Fruit fly (Drosophila melanogaster) whole organism, embryonic: ENCODE measurements around the gene slow.

Source experiments
- CG10959 ChIP-seq: fragments of 200-800 bp; sonication (Bioruptor generic); IDR thresholded peaks from 2 replicates; pipeline ENCODE4 v1.3.6; 2022; ENCODE audit warnings: missing biosample characterization, missing genetic modification characterization
- CG11456 ChIP-seq: fragments of 200-800 bp; sonication (Bioruptor generic); IDR thresholded peaks from 3 replicates; pipeline ENCODE4 v1.3.6; 2022; ENCODE audit warnings: missing biosample characterization, missing genetic modification characterization
- CG13894 ChIP-seq: fragments of 200-800 bp; sonication (Bioruptor generic); optimal IDR thresholded peaks from 3 replicates; lab custom pipeline; 2018; ENCODE audit warnings: missing biosample characterization, mild to moderate bottlenecking, missing genetic modification characterization, moderate library complexity
- CG14710 ChIP-seq: fragments of 200-800 bp; sonication (Bioruptor generic); optimal IDR thresholded peaks from 3 replicates; lab custom pipeline; 2019; ENCODE audit warnings: missing biosample characterization, mild to moderate bottlenecking, missing genetic modification characterization, moderate library complexity
- CG15011 ChIP-seq: fragments of 200-800 bp; sonication (Bioruptor generic); optimal IDR thresholded peaks from 3 replicates; lab custom pipeline; 2018; ENCODE audit warnings: missing biosample characterization, mild to moderate bottlenecking, missing genetic modification characterization
- CG15269 ChIP-seq: fragments of 200-800 bp; sonication (Bioruptor generic); optimal IDR thresholded peaks from 2 replicates; lab custom pipeline; 2018; ENCODE audit warnings: missing biosample characterization, mild to moderate bottlenecking, missing genetic modification characterization, moderate library complexity
- CG18619 ChIP-seq: fragments of 200-800 bp; sonication (Bioruptor generic); optimal IDR thresholded peaks from 3 replicates; lab custom pipeline; 2017; ENCODE audit warnings: missing biosample characterization, mild to moderate bottlenecking, missing genetic modification characterization
- CG2129 ChIP-seq: fragments of 200-800 bp; sonication (Bioruptor generic); IDR thresholded peaks from 2 replicates; pipeline ENCODE4 v1.3.6; 2022; ENCODE audit warnings: missing biosample characterization, missing genetic modification characterization; ENCODE audit not compliant: partially characterized antibody
- CG34224 ChIP-seq: fragments of 200-800 bp; sonication (Bioruptor generic); IDR thresholded peaks from 3 replicates; pipeline ENCODE4 v1.3.6; 2022; ENCODE audit warnings: missing biosample characterization, missing genetic modification characterization; ENCODE audit not compliant: partially characterized antibody
- CG34422 ChIP-seq: fragments of 200-800 bp; sonication (Bioruptor generic); IDR thresholded peaks from 3 replicates; pipeline ENCODE4 v1.3.6; 2022; ENCODE audit warnings: missing biosample characterization, missing genetic modification characterization
- CG6254 ChIP-seq: fragments of 200-800 bp; sonication (Bioruptor generic); optimal IDR thresholded peaks from 3 replicates; lab custom pipeline; 2017; ENCODE audit warnings: mild to moderate bottlenecking, missing biosample characterization, missing genetic modification reagents, missing genetic modification characterization
- CG8089 ChIP-seq: fragments of 200-800 bp; sonication (Bioruptor generic); optimal IDR thresholded peaks from 3 replicates; lab custom pipeline; 2016; ENCODE audit warnings: missing biosample characterization, missing genetic modification characterization
- CG8478 ChIP-seq: fragments of >200 bp; optimal IDR thresholded peaks from 2 replicates; lab custom pipeline; 2018
- Deaf1 ChIP-seq: fragments of 200-800 bp; optimal IDR thresholded peaks from 3 replicates; lab custom pipeline; 2019; ENCODE audit warnings: missing biosample characterization, mild to moderate bottlenecking, missing genetic modification characterization, moderate library complexity
- Fer3 ChIP-seq: fragments of 200-800 bp; sonication (Bioruptor generic); optimal IDR thresholded peaks from 2 replicates; lab custom pipeline; 2018; ENCODE audit warnings: missing biosample characterization, mild to moderate bottlenecking, missing genetic modification characterization, moderate library complexity
- Gug ChIP-seq: fragments of 200-800 bp; sonication (Bioruptor generic); IDR thresholded peaks from 4 replicates; pipeline ENCODE4 v1.3.6; 2022; ENCODE audit warnings: missing biosample characterization, missing genetic modification characterization
- NC2β ChIP-seq: fragments of 200-800 bp; sonication (Bioruptor generic); optimal IDR thresholded peaks from 2 replicates; lab custom pipeline; 2016; ENCODE audit warnings: missing biosample characterization, missing genetic modification characterization
- NFAT ChIP-seq: fragments of 200-800 bp; sonication (Bioruptor generic); IDR thresholded peaks from 2 replicates; pipeline ENCODE4 v1.3.6; 2022; ENCODE audit warnings: missing biosample characterization, missing genetic modification characterization
- Nf-YC ChIP-seq: fragments of 200-800 bp; optimal IDR thresholded peaks from 3 replicates; lab custom pipeline; 2019; ENCODE audit warnings: missing biosample characterization, mild to moderate bottlenecking, missing genetic modification characterization, moderate library complexity
- Oli ChIP-seq: fragments of 200-800 bp; sonication (Bioruptor generic); optimal IDR thresholded peaks from 2 replicates; lab custom pipeline; 2018; ENCODE audit warnings: missing biosample characterization, mild to moderate bottlenecking, missing genetic modification characterization, moderate library complexity
- Pdp1 ChIP-seq, 2 experiments: fragments of 200-800 bp; sonication (Bioruptor generic); optimal IDR thresholded peaks; 3 replicates each; lab custom pipeline; 2016; ENCODE audit warnings: missing biosample characterization in 2 of 2, missing genetic modification characterization in 2 of 2, mild to moderate bottlenecking in 1 of 2, moderate library complexity in 1 of 2
- Rfx ChIP-seq: fragments of 200-800 bp; sonication (Bioruptor generic); IDR thresholded peaks from 2 replicates; pipeline ENCODE4 v1.3.6; 2022; ENCODE audit warnings: missing biosample characterization, missing genetic modification characterization
- Side ChIP-seq: fragments of 200-800 bp; sonication (Bioruptor generic); optimal IDR thresholded peaks from 2 replicates; lab custom pipeline; 2016; ENCODE audit warnings: missing biosample characterization, missing genetic modification characterization
- abd-A ChIP-seq: fragments of 200-800 bp; sonication (Bioruptor generic); optimal IDR thresholded peaks from 3 replicates; lab custom pipeline; 2019; ENCODE audit warnings: missing biosample characterization, mild to moderate bottlenecking, missing genetic modification characterization, moderate library complexity
- ap ChIP-seq: fragments of 200-800 bp; sonication (Bioruptor generic); IDR thresholded peaks from 2 replicates; pipeline ENCODE4 v1.3.6; 2022; ENCODE audit warnings: missing biosample characterization, missing genetic modification characterization
- btn ChIP-seq: fragments of 200-800 bp; sonication (Bioruptor generic); optimal IDR thresholded peaks from 2 replicates; lab custom pipeline; 2016; ENCODE audit warnings: missing biosample characterization, missing genetic modification characterization
- cad ChIP-seq: fragments of >200 bp; optimal IDR thresholded peaks from 2 replicates; lab custom pipeline; 2017; ENCODE audit warnings: missing biosample characterization, missing genetic modification characterization
- chm ChIP-seq: fragments of 200-800 bp; sonication (Bioruptor generic); IDR thresholded peaks from 2 replicates; pipeline ENCODE4 v1.3.6; 2022; ENCODE audit warnings: missing biosample characterization, missing genetic modification characterization
- ci ChIP-seq: fragments of 200-800 bp; sonication (Bioruptor generic); IDR thresholded peaks from 3 replicates; pipeline ENCODE4 v1.3.6; 2022; ENCODE audit warnings: missing biosample characterization, missing genetic modification characterization
- corto ChIP-seq: fragments of 200-800 bp; sonication (Bioruptor generic); optimal IDR thresholded peaks from 2 replicates; lab custom pipeline; 2016; ENCODE audit warnings: missing biosample characterization, mild to moderate bottlenecking, missing genetic modification characterization, moderate library complexity
- crp ChIP-seq, 2 experiments: fragments of 200-800 bp; sonication (Bioruptor generic); optimal IDR thresholded peaks; 2 replicates in 1 of 2; 3 replicates in 1 of 2; lab custom pipeline; 2017; ENCODE audit warnings: missing biosample characterization in 2 of 2, missing genetic modification characterization in 2 of 2, mild to moderate bottlenecking in 1 of 2, moderate library complexity in 1 of 2
- fru ChIP-seq: fragments of >200 bp; optimal IDR thresholded peaks from 2 replicates; lab custom pipeline; 2017
- hbn ChIP-seq: fragments of 200-800 bp; sonication (Bioruptor generic); IDR thresholded peaks from 2 replicates; pipeline ENCODE4 v1.3.6; 2022; ENCODE audit warnings: missing biosample characterization, missing genetic modification characterization; ENCODE audit not compliant: partially characterized antibody
- kah ChIP-seq: fragments of 200-800 bp; sonication (Bioruptor generic); optimal IDR thresholded peaks from 2 replicates; lab custom pipeline; 2018; ENCODE audit warnings: missing biosample characterization, mild to moderate bottlenecking, missing genetic modification characterization
- lmd ChIP-seq: fragments of 200-800 bp; sonication (Bioruptor generic); IDR thresholded peaks from 2 replicates; pipeline ENCODE4 v1.3.6; 2022; ENCODE audit warnings: missing biosample characterization, missing genetic modification characterization
- mirr ChIP-seq: fragments of 200-800 bp; sonication (Bioruptor generic); optimal IDR thresholded peaks from 3 replicates; lab custom pipeline; 2018; ENCODE audit warnings: missing biosample characterization, mild to moderate bottlenecking, missing genetic modification characterization
- onecut ChIP-seq: fragments of 200-800 bp; sonication (Bioruptor generic); IDR thresholded peaks from 2 replicates; pipeline ENCODE4 v1.3.6; 2022; ENCODE audit warnings: missing biosample characterization, missing genetic modification characterization
- peb ChIP-seq: fragments of 200-800 bp; sonication (Bioruptor generic); IDR thresholded peaks from 2 replicates; pipeline ENCODE4 v1.3.6; 2022; ENCODE audit warnings: missing biosample characterization, missing genetic modification characterization
- phol ChIP-seq: fragments of 200-800 bp; sonication (Bioruptor generic); optimal IDR thresholded peaks from 3 replicates; lab custom pipeline; 2018; ENCODE audit warnings: missing biosample characterization, mild to moderate bottlenecking, missing genetic modification characterization, moderate library complexity
- pros ChIP-seq: fragments of 200-800 bp; sonication (Bioruptor generic); optimal IDR thresholded peaks from 3 replicates; lab custom pipeline; 2019; ENCODE audit warnings: missing biosample characterization, mild to moderate bottlenecking, missing genetic modification characterization, moderate library complexity
- psq ChIP-seq: fragments of 200-800 bp; sonication (Bioruptor generic); optimal IDR thresholded peaks from 2 replicates; lab custom pipeline; 2017; ENCODE audit warnings: missing biosample characterization, missing genetic modification characterization
- pum ChIP-seq: fragments of 200-800 bp; sonication (Bioruptor generic); optimal IDR thresholded peaks from 2 replicates; lab custom pipeline; 2016; ENCODE audit warnings: missing biosample characterization, missing genetic modification characterization
- tll ChIP-seq, 2 experiments: fragments of 200-800 bp in 1 of 2; fragments of >200 bp in 1 of 2; sonication (Bioruptor generic) in 1 of 2; optimal IDR thresholded peaks; 2 replicates each; lab custom pipeline; 2017 to 2019; ENCODE audit warnings: missing biosample characterization in 2 of 2, missing genetic modification characterization in 2 of 2, mild to moderate bottlenecking in 1 of 2, moderate library complexity in 1 of 2
- tna ChIP-seq: fragments of 200-800 bp; sonication (Bioruptor generic); IDR thresholded peaks from 2 replicates; pipeline ENCODE4 v1.3.6; 2022; ENCODE audit warnings: missing biosample characterization, missing genetic modification characterization; ENCODE audit not compliant: partially characterized antibody
- trh ChIP-seq: fragments of 200-800 bp; sonication (Bioruptor generic); optimal IDR thresholded peaks from 2 replicates; lab custom pipeline; 2016; ENCODE audit warnings: missing biosample characterization, missing genetic modification characterization
- unc-4 ChIP-seq: fragments of 200-800 bp; sonication (Bioruptor generic); IDR thresholded peaks from 2 replicates; pipeline ENCODE4 v1.3.6; 2022; ENCODE audit warnings: missing biosample characterization, missing genetic modification characterization; ENCODE audit not compliant: partially characterized antibody
- usp ChIP-seq: fragments of >200 bp; optimal IDR thresholded peaks from 2 replicates; lab custom pipeline; 2017; ENCODE audit warnings: missing biosample characterization, missing genetic modification characterization
- wek ChIP-seq: fragments of 200-800 bp; sonication (Bioruptor generic); optimal IDR thresholded peaks from 3 replicates; lab custom pipeline; 2018; ENCODE audit warnings: missing biosample characterization, mild to moderate bottlenecking, missing genetic modification characterization, moderate library complexity
- zfh1 ChIP-seq: fragments of 200-800 bp; sonication (Bioruptor generic); IDR thresholded peaks from 3 replicates; pipeline ENCODE4 v1.3.6; 2022; ENCODE audit warnings: missing biosample characterization, missing genetic modification characterization
- zfh2 ChIP-seq: fragments of 200-800 bp; sonication (Bioruptor generic); optimal IDR thresholded peaks from 2 replicates; lab custom pipeline; 2016; ENCODE audit warnings: missing biosample characterization, missing genetic modification characterization

slow gene

DNA sequence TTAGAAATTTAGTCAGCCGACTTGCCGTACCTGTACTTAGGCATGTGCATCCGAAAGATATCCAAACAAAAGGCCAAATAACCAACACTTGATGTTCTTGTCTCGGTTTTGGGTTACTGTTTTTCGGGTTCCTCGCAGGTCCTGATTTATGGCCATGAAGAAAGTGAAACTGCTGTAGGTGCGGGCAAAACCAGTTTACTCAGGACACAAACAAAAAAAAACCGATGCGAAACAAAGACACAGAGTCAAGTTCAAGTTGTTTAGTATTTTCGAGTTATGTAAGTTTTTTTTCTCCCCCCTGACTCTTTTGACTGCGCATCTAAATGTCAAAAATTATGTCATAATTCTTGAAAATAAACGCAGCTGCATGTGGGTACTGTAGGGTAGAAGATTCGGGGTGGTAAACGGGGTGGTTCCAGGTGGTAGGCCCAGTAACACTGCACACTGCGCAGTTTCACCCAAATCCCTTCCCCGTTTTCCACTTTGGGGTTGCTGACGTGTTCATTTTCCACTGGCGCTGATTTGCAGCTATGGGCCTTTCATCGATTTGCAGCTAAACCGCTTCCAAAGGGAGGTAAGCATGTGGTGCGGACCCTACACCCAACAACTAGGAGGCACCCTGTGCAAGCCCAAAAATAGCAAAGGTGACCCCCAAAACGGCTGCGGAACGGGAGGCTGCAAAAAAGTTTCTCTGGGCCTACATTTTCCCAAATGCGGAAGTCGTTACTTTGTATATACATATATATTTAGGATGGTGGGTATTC lies 25.1 kb downstream of the slow start:
- TF ChIP-seq tll (GFP tag; optimal IDR thresholded peaks at IDR 0.05; lab: Kevin White, UChicago) (peak in 1 of 2 experiments; percentile 96), CG6254 (GFP tag; lab: Kevin White, UChicago) (peak; percentile 70), Deaf1 (tag; lab: Kevin White, UChicago) (no peak), Nf-YC (peak; percentile 88), kah (GFP tag; lab: Kevin White, UChicago) (no peak), NFAT (0 out of 2 replicates have a peak, but pooled peaks have one; percentile 28), CG2129 (GFP tag; lab: Robert Waterston, UW) (no peak), peb (GFP tag; lab: Robert Waterston, UW) (no peak), Rfx (GFP tag; lab: Robert Waterston, UW) (0 out of 2 replicates have a peak, but pooled peaks have one; percentile 12), pum (no peak), ci (GFP tag; lab: Robert Waterston, UW) (no peak), CG14710 (no peak), chm (GFP tag; lab: Robert Waterston, UW) (no peak), btn (GFP tag; lab: Kevin White, UChicago) (no peak), tna (GFP tag; lab: Robert Waterston, UW) (no peak), trh (GFP tag; lab: Kevin White, UChicago) (no peak), Pdp1 (GFP tag; optimal IDR thresholded peaks at IDR 0.05; lab: Kevin White, UChicago) (peak in 1 of 2 experiments; percentile 74), zfh2 (GFP tag; lab: Kevin White, UChicago) (no peak), mirr (GFP tag; lab: Kevin White, UChicago) (no peak), Side (no peak), CG13894 (tag; lab: Kevin White, UChicago) (peak; percentile 58), CG8089 (GFP tag; lab: Kevin White, UChicago) (no peak), onecut (GFP tag; lab: Robert Waterston, UW) (peak; percentile 66), fru (no peak), NC2β (GFP tag; lab: Kevin White, UChicago) (no peak), CG11456 (GFP tag; lab: Robert Waterston, UW) (no peak), Gug (GFP tag; lab: Robert Waterston, UW) (no peak), usp (GFP tag; lab: Kevin White, UChicago) (no peak), zfh1 (GFP tag; lab: Robert Waterston, UW) (no peak), abd-A (tag; lab: Kevin White, UChicago) (peak; percentile 61), Fer3 (no peak), cad (peak; percentile 81), lmd (GFP tag; lab: Robert Waterston, UW) (no peak), CG34224 (GFP tag; lab: Robert Waterston, UW) (0 out of 3 replicates have a peak, but pooled peaks have one; percentile 36), CG15269 (tag; lab: Kevin White, UChicago) (no peak), pros (GFP tag; lab: Kevin White, UChicago) (peak; percentile 48), CG18619 (GFP tag; lab: Kevin White, UChicago) (no peak), CG34422 (GFP tag; lab: Robert Waterston, UW) (no peak), phol (tag; lab: Kevin White, UChicago) (no peak), crp (GFP tag; optimal IDR thresholded peaks at IDR 0.05; lab: Kevin White, UChicago) (no peak), CG15011 (GFP tag; lab: Kevin White, UChicago) (no peak), wek (no peak), corto (GFP tag; lab: Kevin White, UChicago) (no peak), unc-4 (GFP tag; lab: Robert Waterston, UW) (no peak), psq (no peak), CG10959 (no peak), ap (GFP tag; lab: Robert Waterston, UW) (no peak), CG8478 (no peak), hbn (no peak), Oli (tag; lab: Kevin White, UChicago) (no peak)
